Fruit fly (Drosophila melanogaster) whole organism, larva: ENCODE measurements around the gene kl-3.
"Not testable (repeated sequence)": the region's sequence is repeated elsewhere in the genome, so short reads cannot be mapped to it uniquely, and the experiment has no call there.

Source experiments
- noc ChIP-seq: fragments of 200-800 bp; sonication (Bioruptor generic); optimal IDR thresholded peaks from 3 replicates; lab custom pipeline; 2019; ENCODE audit warnings: missing biosample characterization, mild to moderate bottlenecking, missing genetic modification characterization, moderate library complexity

The kl-3 gene

dm6 chrY:336081-336480 is at the start of gene kl-3:
Gene kl-3, plus strand, starts transcription at chrY:336381.
- TF ChIP-seq noc (tag; lab: Kevin White, UChicago), result not testable (repeated sequence)

- no peak for TF ChIP-seq noc (tag; lab: Kevin White, UChicago)
Observed at dm6 chrY:572788-573187, 236.6 kb downstream of the kl-3 start, which contains the start of gene kl-2. Gene kl-2, plus strand, starts transcription at chrY:573088.
